Worm (Caenorhabditis elegans): ENCODE data around the gene dmsr-13.

dmsr-13 gene

ce11 chrV:6783044-6783625 lies 36.6 kb downstream of the dmsr-13 start:
- TF ChIP-seq snpc-4 (tag; optimal IDR thresholded peaks at IDR 0.05) = no peak
- TF ChIP-seq ceh-82 (tag; optimal IDR thresholded peaks at IDR 0.05) = no peak

- TF ChIP-seq nhr-21 (tag; optimal IDR thresholded peaks at IDR 0.05) (no peak), nhr-77 (tag; optimal IDR thresholded peaks at IDR 0.05) (no peak), mab-5 (tag; optimal IDR thresholded peaks at IDR 0.05) (no peak), egl-27 (tag; optimal IDR thresholded peaks at IDR 0.05) (no peak), sma-9 (GFP tag; optimal IDR thresholded peaks at IDR 0.05) (no peak), sma-9 (tag; optimal IDR thresholded peaks at IDR 0.05) (no peak), ama-1 (optimal IDR thresholded peaks at IDR 0.05) (no peak), mbf-1 (tag; optimal IDR thresholded peaks at IDR 0.05) (no peak), lin-11 (tag; optimal IDR thresholded peaks at IDR 0.05) (no peak), gmeb-1 (tag; optimal IDR thresholded peaks at IDR 0.05) (no peak), nhr-10 (tag; optimal IDR thresholded peaks at IDR 0.05) (no peak), lin-13 (GFP tag; optimal IDR thresholded peaks at IDR 0.05) (no peak), nhr-23 (tag; optimal IDR thresholded peaks at IDR 0.05) (no peak), blmp-1 (tag; optimal IDR thresholded peaks at IDR 0.05; ENCODE audit: insufficient read depth) (no peak), unc-62 (GFP tag; optimal IDR thresholded peaks at IDR 0.05) (no peak), sma-3 (GFP tag; optimal IDR thresholded peaks at IDR 0.05) (no peak), crh-2 (tag; optimal IDR thresholded peaks at IDR 0.05) (no peak), F13H6.1 (tag; optimal IDR thresholded peaks at IDR 0.05) (no peak), ZK546.5 (tag; optimal IDR thresholded peaks at IDR 0.05) (no peak), ztf-4 (tag; optimal IDR thresholded peaks at IDR 0.05) (no peak)
These were observed 37.5 kb downstream of the dmsr-13 start for ce11 chrV:6782260-6782659.

ce11 chrV:6780676-6781075 lies 39.0 kb downstream of the dmsr-13 start:
- TF ChIP-seq ztf-1 (GFP tag; conservative IDR thresholded peaks at IDR 0.05) = no peak
- TF ChIP-seq C34F6.9 (tag; optimal IDR thresholded peaks at IDR 0.05) = no peak
- TF ChIP-seq Y55F3AM.14 (GFP tag; optimal IDR thresholded peaks at IDR 0.05) = no peak
- TF ChIP-seq mdl-1 (tag; optimal IDR thresholded peaks at IDR 0.05) = no peak
- TF ChIP-seq R02D3.7 (tag; optimal IDR thresholded peaks at IDR 0.05) = no peak

ce11 chrV:6780166-6780565 lies 39.5 kb downstream of the dmsr-13 start, which contains the start of gene ZC404.15:
ZC404.15 (plus strand) TSS chrV:6780466.
- TF ChIP-seq aly-2 (tag; optimal IDR thresholded peaks at IDR 0.05) (no peak), snpc-4 (tag; optimal IDR thresholded peaks at IDR 0.05) (no peak), unc-55 (GFP tag; optimal IDR thresholded peaks at IDR 0.05) (no peak), elt-1 (tag; optimal IDR thresholded peaks at IDR 0.05) (no peak), blmp-1 (tag; optimal IDR thresholded peaks at IDR 0.05; ENCODE audit: insufficient read depth) (no peak), gmeb-1 (tag; optimal IDR thresholded peaks at IDR 0.05) (no peak)

- no peak for TF ChIP-seq mab-5 (tag; optimal IDR thresholded peaks at IDR 0.05)
- no peak for TF ChIP-seq elt-3 (tag; optimal IDR thresholded peaks at IDR 0.05)
- TF ChIP-seq ztf-11 (tag; optimal IDR thresholded peaks at IDR 0.05) = no peak
- no peak for TF ChIP-seq nhr-23 (tag; optimal IDR thresholded peaks at IDR 0.05)
- no peak for TF ChIP-seq sma-3 (GFP tag; optimal IDR thresholded peaks at IDR 0.05)
- no peak for TF ChIP-seq nhr-11 (tag; optimal IDR thresholded peaks at IDR 0.05)
- TF ChIP-seq blmp-1 (tag; optimal IDR thresholded peaks at IDR 0.05; ENCODE audit: insufficient read depth) = no peak
These were observed 41.3 kb downstream of the dmsr-13 start for ce11 chrV:6778457-6778856.

ce11 chrV:6775708-6776107 lies 44.0 kb downstream of the dmsr-13 start, which contains the start of gene srh-28:
srh-28 (minus strand) TSS chrV:6775808.
- TF ChIP-seq lin-13 (GFP tag; optimal IDR thresholded peaks at IDR 0.05) = no peak
- no peak for TF ChIP-seq nhr-12 (tag; optimal IDR thresholded peaks at IDR 0.05)
- no peak for TF ChIP-seq nhr-6 (tag; optimal IDR thresholded peaks at IDR 0.05)
- TF ChIP-seq nhr-237 (tag; optimal IDR thresholded peaks at IDR 0.05) = no peak
- TF ChIP-seq unc-55 (GFP tag; optimal IDR thresholded peaks at IDR 0.05) = no peak
- no peak for TF ChIP-seq aly-2 (tag; optimal IDR thresholded peaks at IDR 0.05)
- no peak for TF ChIP-seq nhr-11 (tag; optimal IDR thresholded peaks at IDR 0.05)
- TF ChIP-seq ztf-1 (GFP tag; conservative IDR thresholded peaks at IDR 0.05) = no peak
- no peak for TF ChIP-seq nhr-21 (tag; optimal IDR thresholded peaks at IDR 0.05)
- TF ChIP-seq lsy-2 (tag; optimal IDR thresholded peaks at IDR 0.05) = no peak
- TF ChIP-seq F13H6.1 (tag; optimal IDR thresholded peaks at IDR 0.05) = no peak
- no peak for TF ChIP-seq nhr-129 (tag; optimal IDR thresholded peaks at IDR 0.05)
- no peak for TF ChIP-seq nhr-25 (tag; optimal IDR thresholded peaks at IDR 0.05)
- TF ChIP-seq elt-3 (tag; optimal IDR thresholded peaks at IDR 0.05) = no peak
- TF ChIP-seq R02D3.7 (tag; optimal IDR thresholded peaks at IDR 0.05) = no peak
- TF ChIP-seq gmeb-1 (tag; optimal IDR thresholded peaks at IDR 0.05) = no peak
- TF ChIP-seq unc-62 (GFP tag; optimal IDR thresholded peaks at IDR 0.05) = no peak
- no peak for TF ChIP-seq snpc-4 (tag; optimal IDR thresholded peaks at IDR 0.05)

Measured in whole organism, L2 larva.